Fruit fly (Drosophila melanogaster): ENCODE results near the gene wac.

DNA sequence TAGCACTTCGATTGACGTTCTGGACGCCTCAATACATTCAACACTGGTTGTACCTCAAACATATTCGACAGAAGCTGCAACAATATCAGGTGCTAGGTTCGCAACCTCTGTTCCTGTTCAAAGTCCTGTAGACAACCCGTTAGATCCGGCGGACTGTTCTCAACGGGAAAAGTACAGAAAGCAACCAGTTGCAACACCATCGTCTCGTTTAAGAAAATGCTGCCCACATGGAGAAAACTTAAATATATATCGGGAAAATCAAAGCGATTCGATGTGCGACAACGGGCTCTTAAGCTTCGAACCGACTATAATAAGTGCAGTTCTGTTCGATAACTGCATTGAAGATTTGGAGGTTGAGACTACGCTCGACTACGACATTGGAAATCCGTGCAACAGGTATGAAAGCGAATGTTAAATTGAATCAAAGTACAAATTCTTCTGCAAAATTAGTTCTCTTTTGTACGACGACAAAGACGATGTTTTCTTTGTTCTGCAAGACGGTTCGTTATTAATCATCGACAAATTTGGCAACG, 9.7 kb upstream of the wac start:
- TF ChIP-seq CG12744 (GFP tag; optimal IDR thresholded peaks at IDR 0.05) (no peak), CG1602 (GFP tag; optimal IDR thresholded peaks at IDR 0.05) (no peak), sqz (GFP tag; optimal IDR thresholded peaks at IDR 0.05) (no peak), trh (GFP tag; optimal IDR thresholded peaks at IDR 0.05) (no peak), chinmo (GFP tag; IDR thresholded peaks at IDR 0.05; ENCODE audit: partially characterized antibody) (no peak), CG10979 (tag; optimal IDR thresholded peaks at IDR 0.05) (no peak), Blimp-1 (GFP tag; optimal IDR thresholded peaks at IDR 0.05) (no peak), gro (GFP tag; optimal IDR thresholded peaks at IDR 0.05) (no peak)

All from whole organism, embryonic.